Worm (Caenorhabditis elegans) whole organism, young adult: ENCODE results near the gene R06F6.14.

Source experiments
- C06A6.2 ChIP-seq: fragments of 200-800 bp; sonication (Bioruptor generic); conservative IDR thresholded peaks from 2 replicates; pipeline ENCODE4 v1.3.6; 2022; ENCODE audit warnings: missing genetic modification characterization, missing compliant biosample characterization
- K12H6.12 ChIP-seq: fragments of 200-800 bp; sonication (Bioruptor generic); optimal IDR thresholded peaks from 2 replicates; lab custom pipeline; 2018; ENCODE audit warnings: mild to moderate bottlenecking, missing genetic modification characterization, missing compliant biosample characterization
- attf-3 ChIP-seq: fragments of 200-800 bp; sonication (Bioruptor generic); conservative IDR thresholded peaks from 2 replicates; pipeline ENCODE4 v1.3.6; 2022; ENCODE audit warnings: missing genetic modification reagents, missing genetic modification characterization, missing compliant biosample characterization
- ceh-27 ChIP-seq: fragments of 200-800 bp; sonication (Bioruptor generic); optimal IDR thresholded peaks from 2 replicates; lab custom pipeline; 2018; ENCODE audit warnings: mild to moderate bottlenecking, missing genetic modification characterization, moderate library complexity, missing compliant biosample characterization
- nfya-1 ChIP-seq: sonication (generic microtip); optimal IDR thresholded peaks from 2 replicates; lab custom pipeline; 2017; ENCODE audit warnings: antibody characterized with exemption, missing compliant biosample characterization, missing genetic modification characterization, borderline replicate concordance; ENCODE audit not compliant: insufficient read depth
- pha-4 ChIP-seq: fragments of 150-350 bp; sonication (generic microtip); optimal IDR thresholded peaks from 2 replicates; lab custom pipeline; 2014; ENCODE audit warnings: missing biosample characterization, missing genetic modification reagents, missing genetic modification characterization
- somi-1 ChIP-seq: fragments of 200-800 bp; sonication (Bioruptor generic); optimal IDR thresholded peaks from 2 replicates; lab custom pipeline; 2018; ENCODE audit warnings: mild to moderate bottlenecking, missing genetic modification characterization, missing compliant biosample characterization
- unc-62 ChIP-seq: fragments of 150-350 bp; optimal IDR thresholded peaks from 2 replicates; lab custom pipeline; 2014; ENCODE audit warnings: missing biosample characterization, missing genetic modification reagents, missing genetic modification characterization
- ztf-25 ChIP-seq: fragments of 200-800 bp; sonication (Bioruptor generic); IDR thresholded peaks from 2 replicates; pipeline ENCODE4 v1.3.6; 2022; ENCODE audit warnings: missing genetic modification reagents, missing genetic modification characterization, missing compliant biosample characterization
- ztf-3 ChIP-seq: fragments of 200-800 bp; sonication (Bioruptor generic); optimal IDR thresholded peaks from 2 replicates; lab custom pipeline; 2018; ENCODE audit warnings: mild to moderate bottlenecking, missing genetic modification characterization, missing compliant biosample characterization

DNA sequence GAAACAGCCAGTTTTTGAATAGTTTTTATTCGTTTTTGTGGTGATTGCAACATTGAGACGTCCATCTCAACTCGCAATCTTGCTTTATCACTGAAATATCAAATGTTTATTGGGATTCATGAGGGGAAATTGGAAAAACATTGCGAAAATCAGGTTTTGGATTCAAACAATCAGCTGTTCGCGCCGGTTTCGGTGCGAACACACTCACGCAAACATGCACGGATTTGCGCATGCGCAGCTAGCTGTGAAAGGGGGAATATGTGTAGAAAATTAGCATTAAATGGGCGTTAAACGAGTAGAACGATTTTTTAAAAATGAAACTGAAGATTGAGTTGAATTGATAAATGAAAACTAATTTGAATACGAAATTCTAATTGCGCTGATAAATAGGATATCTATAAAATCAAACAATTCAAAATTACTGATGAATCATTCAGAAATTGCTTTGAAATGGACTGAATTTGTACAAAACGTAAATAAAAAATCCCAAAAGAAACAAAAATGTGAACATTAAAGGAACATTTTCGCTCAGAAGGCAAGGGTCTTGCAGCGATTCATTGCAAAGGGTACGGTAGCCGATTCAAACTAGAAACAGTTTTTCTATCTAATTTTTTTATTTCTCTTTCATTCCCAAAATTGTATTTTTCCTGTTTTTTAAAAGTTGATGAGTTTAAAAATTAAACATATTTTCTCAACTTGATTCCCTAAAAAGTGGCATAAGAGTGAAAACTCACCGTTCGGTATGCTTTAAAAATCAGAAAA lies 25.7 kb upstream of the R06F6.14 start, which contains the start of gene ect-2:
- TF ChIP-seq unc-62 (GFP tag; lab: Kevin White, UChicago) = no peak
- TF ChIP-seq K12H6.12 (tag; lab: Kevin White, UChicago) = no peak
- TF ChIP-seq pha-4 (tag; lab: Kevin White, UChicago) = no peak
- no peak for TF ChIP-seq somi-1
- no peak for TF ChIP-seq C06A6.2
- no peak for TF ChIP-seq ceh-27 (GFP tag; lab: Kevin White, UChicago)
- TF ChIP-seq ztf-3 (GFP tag; lab: Kevin White, UChicago) = no peak
- no peak for TF ChIP-seq nfya-1 (tag; lab: Kevin White, UChicago)
- TF ChIP-seq ztf-25 (GFP tag; lab: Robert Waterston, UW) = no peak
- no peak for TF ChIP-seq attf-3 (GFP tag; lab: Robert Waterston, UW)
